Worm (Caenorhabditis elegans) whole organism, mixed stage, embryonic: ENCODE data around the gene Y110A2AL.2.

Source experiments
- bed-3 ChIP-seq: fragments of 200-800 bp; sonication (Bioruptor generic); optimal IDR thresholded peaks from 3 replicates; lab custom pipeline; 2018; ENCODE audit warnings: mild to moderate bottlenecking, missing genetic modification characterization, moderate library complexity, missing compliant biosample characterization
- blmp-1 ChIP-seq: fragments of 150-350 bp; optimal IDR thresholded peaks from 2 replicates; lab custom pipeline; 2014; ENCODE audit warnings: missing biosample characterization, missing genetic modification characterization
- ceh-39 ChIP-seq: fragments of 150-350 bp; optimal IDR thresholded peaks from 2 replicates; lab custom pipeline; 2014; ENCODE audit warnings: missing biosample characterization, missing genetic modification characterization
- ceh-43 ChIP-seq: fragments of 200-800 bp; sonication (Bioruptor generic); optimal IDR thresholded peaks from 2 replicates; lab custom pipeline; 2018; ENCODE audit warnings: mild to moderate bottlenecking, missing genetic modification characterization, moderate library complexity, missing compliant biosample characterization
- ceh-83 ChIP-seq: fragments of 200-800 bp; sonication (Bioruptor generic); optimal IDR thresholded peaks from 2 replicates; lab custom pipeline; 2018; ENCODE audit warnings: mild to moderate bottlenecking, missing genetic modification characterization, missing compliant biosample characterization
- ces-1 ChIP-seq: fragments of 150-350 bp; optimal IDR thresholded peaks from 2 replicates; lab custom pipeline; 2014; ENCODE audit warnings: missing biosample characterization, missing genetic modification reagents, missing genetic modification characterization
- cnd-1 ChIP-seq: fragments of 200-800 bp; sonication (Bioruptor generic); optimal IDR thresholded peaks from 2 replicates; lab custom pipeline; 2018; ENCODE audit warnings: mild to moderate bottlenecking, missing genetic modification characterization, missing compliant biosample characterization
- drap-1 ChIP-seq: fragments of 200-800 bp; sonication (Bioruptor generic); optimal IDR thresholded peaks from 3 replicates; lab custom pipeline; 2018; ENCODE audit warnings: mild to moderate bottlenecking, missing genetic modification characterization, missing compliant biosample characterization
- elt-1 ChIP-seq: sonication (generic microtip); optimal IDR thresholded peaks from 2 replicates; lab custom pipeline; 2017; ENCODE audit warnings: missing genetic modification characterization, mild to moderate bottlenecking, missing compliant biosample characterization, antibody characterized with exemption, moderate library complexity, borderline replicate concordance; ENCODE audit not compliant: insufficient read depth
- elt-3 ChIP-seq: fragments of 150-350 bp; optimal IDR thresholded peaks from 2 replicates; lab custom pipeline; 2014; ENCODE audit warnings: missing biosample characterization, missing genetic modification characterization
- flh-1 ChIP-seq: fragments of 200-800 bp; sonication (Bioruptor generic); optimal IDR thresholded peaks from 2 replicates; lab custom pipeline; 2018; ENCODE audit warnings: mild to moderate bottlenecking, missing genetic modification characterization, moderate library complexity, missing compliant biosample characterization
- ham-2 ChIP-seq: fragments of 200-800 bp; sonication (Bioruptor generic); optimal IDR thresholded peaks from 2 replicates; lab custom pipeline; 2018; ENCODE audit warnings: mild to moderate bottlenecking, missing genetic modification characterization, missing compliant biosample characterization
- hlh-1 ChIP-seq: fragments of 150-350 bp; optimal IDR thresholded peaks from 2 replicates; lab custom pipeline; 2014; ENCODE audit warnings: missing biosample characterization, missing genetic modification reagents, missing genetic modification characterization
- lin-13 ChIP-seq: fragments of 150-350 bp; optimal IDR thresholded peaks from 2 replicates; lab custom pipeline; 2014; ENCODE audit warnings: missing biosample characterization, missing genetic modification characterization
- lin-32 ChIP-seq: fragments of 200-800 bp; sonication (Bioruptor generic); optimal IDR thresholded peaks from 2 replicates; lab custom pipeline; 2018; ENCODE audit warnings: mild to moderate bottlenecking, missing genetic modification characterization, missing compliant biosample characterization
- lsy-2 ChIP-seq: fragments of 150-350 bp; optimal IDR thresholded peaks from 2 replicates; lab custom pipeline; 2014; ENCODE audit warnings: missing biosample characterization, missing genetic modification characterization
- mep-1 ChIP-seq: fragments of 150-350 bp; optimal IDR thresholded peaks from 2 replicates; lab custom pipeline; 2017; ENCODE audit warnings: missing biosample characterization, missing genetic modification reagents, missing genetic modification characterization, inconsistent platforms
- mls-2 ChIP-seq: sonication (generic microtip); optimal IDR thresholded peaks from 2 replicates; lab custom pipeline; 2016; ENCODE audit warnings: mild to moderate bottlenecking, missing genetic modification characterization, moderate library complexity, missing compliant biosample characterization
- nhr-12 ChIP-seq: fragments of 150-350 bp; optimal IDR thresholded peaks from 2 replicates; lab custom pipeline; 2014; ENCODE audit warnings: missing biosample characterization, missing genetic modification characterization
- nhr-2 ChIP-seq: fragments of 150-350 bp; optimal IDR thresholded peaks from 2 replicates; lab custom pipeline; 2014; ENCODE audit warnings: missing biosample characterization, missing genetic modification characterization
- nhr-237 ChIP-seq: fragments of 150-350 bp; optimal IDR thresholded peaks from 2 replicates; lab custom pipeline; 2014; ENCODE audit warnings: missing biosample characterization, missing genetic modification characterization
- nhr-28 ChIP-seq: fragments of 150-350 bp; optimal IDR thresholded peaks from 2 replicates; lab custom pipeline; 2014; ENCODE audit warnings: missing biosample characterization, missing genetic modification characterization
- nhr-76 ChIP-seq: sonication (generic microtip); optimal IDR thresholded peaks from 2 replicates; lab custom pipeline; 2017; ENCODE audit warnings: missing biosample characterization, missing genetic modification characterization
- pha-4 ChIP-seq: fragments of 150-350 bp; optimal IDR thresholded peaks from 2 replicates; lab custom pipeline; 2018; ENCODE audit warnings: missing biosample characterization, missing genetic modification reagents, missing genetic modification characterization
- sem-2 ChIP-seq: fragments of 200-800 bp; sonication (Bioruptor generic); optimal IDR thresholded peaks from 2 replicates; lab custom pipeline; 2018; ENCODE audit warnings: mild to moderate bottlenecking, missing genetic modification characterization, missing compliant biosample characterization
- snpc-4 ChIP-seq: fragments of 150-350 bp; optimal IDR thresholded peaks from 2 replicates; lab custom pipeline; 2014; ENCODE audit warnings: missing biosample characterization, missing genetic modification characterization
- sptf-1 ChIP-seq: sonication (generic microtip); optimal IDR thresholded peaks from 2 replicates; lab custom pipeline; 2017; ENCODE audit warnings: mild to moderate bottlenecking, missing genetic modification characterization, moderate library complexity, missing compliant biosample characterization
- tbx-8 ChIP-seq: fragments of 200-800 bp; sonication (Bioruptor generic); optimal IDR thresholded peaks from 2 replicates; lab custom pipeline; 2018; ENCODE audit warnings: mild to moderate bottlenecking, missing genetic modification characterization, moderate library complexity, missing compliant biosample characterization
- unc-120 ChIP-seq: sonication (generic microtip); optimal IDR thresholded peaks from 2 replicates; lab custom pipeline; 2017; ENCODE audit warnings: missing genetic modification characterization, missing compliant biosample characterization; ENCODE audit not compliant: poor library complexity, severe bottlenecking
- unc-39 ChIP-seq: fragments of 150-350 bp; optimal IDR thresholded peaks from 2 replicates; lab custom pipeline; 2014; ENCODE audit warnings: missing biosample characterization, missing genetic modification characterization
- unc-62 ChIP-seq: fragments of 150-350 bp; optimal IDR thresholded peaks from 2 replicates; lab custom pipeline; 2014; ENCODE audit warnings: missing biosample characterization, missing genetic modification reagents, missing genetic modification characterization
- ztf-11 ChIP-seq: fragments of 150-350 bp; optimal IDR thresholded peaks from 2 replicates; lab custom pipeline; 2014; ENCODE audit warnings: missing biosample characterization, missing genetic modification characterization

Y110A2AL.2 gene

DNA sequence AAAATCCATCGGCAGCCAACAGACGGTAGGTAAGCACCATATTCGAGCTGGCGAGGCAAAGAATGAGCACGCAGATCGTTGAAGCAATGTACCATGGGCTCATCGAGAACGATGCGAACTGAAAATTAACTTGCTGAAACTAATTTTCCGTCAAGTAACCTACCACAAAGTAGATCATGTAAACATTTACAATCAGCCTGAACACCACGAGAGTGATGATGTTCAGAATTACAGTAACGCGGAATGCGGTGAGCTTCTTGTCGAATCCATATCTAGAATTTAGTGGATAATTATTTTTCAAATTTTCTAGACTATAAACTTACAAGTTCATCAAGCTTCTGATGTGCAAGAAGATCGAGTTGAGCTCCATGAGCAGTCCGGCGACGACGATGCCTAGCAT is 38.3 kb upstream of the Y110A2AL.2 start:
- TF ChIP-seq mep-1 (tag; lab: Kevin White, UChicago): no peak
- TF ChIP-seq pha-4: no peak
- no peak for TF ChIP-seq lin-13 (tag; lab: Kevin White, UChicago)
- TF ChIP-seq ceh-43: no peak

DNA sequence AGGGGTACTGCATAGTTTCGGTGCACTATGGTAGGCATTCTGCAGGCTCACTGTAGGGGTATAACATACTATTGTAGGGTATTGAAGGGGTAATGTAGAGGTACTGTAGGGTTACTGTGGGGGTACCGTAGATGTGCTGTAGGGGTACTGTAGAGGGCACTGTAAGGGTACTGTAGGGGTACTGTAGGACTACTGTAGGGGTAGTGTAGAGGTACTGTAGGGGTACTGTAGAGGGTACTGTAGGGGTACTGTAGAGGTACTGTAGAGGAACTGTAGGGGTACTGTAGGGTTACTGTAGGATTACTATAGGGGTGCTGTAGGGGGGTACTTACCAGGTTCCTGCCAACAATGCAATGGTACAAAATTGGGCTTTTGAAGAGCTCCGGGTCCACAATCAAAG is 37.7 kb upstream of the Y110A2AL.2 start:
- TF ChIP-seq mls-2 (tag; lab: Kevin White, UChicago) (peak; percentile 3), sptf-1 (peak; percentile 18), nhr-28 (tag; lab: Kevin White, UChicago) (no peak), ham-2 (GFP tag; lab: Kevin White, UChicago) (no peak), lsy-2 (tag; lab: Kevin White, UChicago) (peak; percentile 34), ceh-39 (tag; lab: Kevin White, UChicago) (no peak)

DNA sequence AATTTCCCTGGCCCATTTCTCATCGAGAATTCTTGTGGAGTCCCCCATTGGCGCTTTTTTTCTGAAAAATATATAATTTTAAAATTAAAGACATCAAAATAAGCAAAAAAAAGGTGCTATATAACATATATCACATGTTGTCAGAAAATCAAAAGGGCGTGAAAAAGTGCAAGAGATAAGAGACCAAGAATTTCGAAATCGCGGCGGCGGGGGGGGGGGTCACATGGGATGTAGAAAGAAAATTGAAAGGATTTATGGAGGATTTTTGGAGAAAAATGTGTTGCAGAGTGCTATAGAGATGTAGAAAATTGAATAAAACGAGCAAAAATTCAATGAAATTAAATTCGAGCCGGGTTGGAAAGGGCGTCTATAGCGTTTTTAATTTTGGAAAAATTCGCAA is 36.6 kb upstream of the Y110A2AL.2 start, which contains the start of gene K12H6.6:
TSS of gene K12H6.6 (minus strand) at position 61 of the 400 bp plus-strand sequence.
- TF ChIP-seq blmp-1: no peak
- TF ChIP-seq tbx-8 (GFP tag; lab: Kevin White, UChicago): no peak
- TF ChIP-seq drap-1 (GFP tag; lab: Kevin White, UChicago): no peak
- no peak for TF ChIP-seq bed-3 (GFP tag; lab: Kevin White, UChicago)
- TF ChIP-seq nhr-28 (tag; lab: Kevin White, UChicago): no peak
- no peak for TF ChIP-seq nhr-237 (tag; lab: Kevin White, UChicago)
- TF ChIP-seq ceh-39 (tag; lab: Kevin White, UChicago): no peak
- TF ChIP-seq ceh-43: no peak
- TF ChIP-seq snpc-4 (tag; lab: Kevin White, UChicago): no peak
- no peak for TF ChIP-seq pha-4
- no peak for TF ChIP-seq lin-32
- no peak for TF ChIP-seq nhr-12 (tag; lab: Kevin White, UChicago)
- no peak for TF ChIP-seq elt-3 (tag; lab: Kevin White, UChicago)
- TF ChIP-seq lsy-2 (tag; lab: Kevin White, UChicago): no peak

DNA sequence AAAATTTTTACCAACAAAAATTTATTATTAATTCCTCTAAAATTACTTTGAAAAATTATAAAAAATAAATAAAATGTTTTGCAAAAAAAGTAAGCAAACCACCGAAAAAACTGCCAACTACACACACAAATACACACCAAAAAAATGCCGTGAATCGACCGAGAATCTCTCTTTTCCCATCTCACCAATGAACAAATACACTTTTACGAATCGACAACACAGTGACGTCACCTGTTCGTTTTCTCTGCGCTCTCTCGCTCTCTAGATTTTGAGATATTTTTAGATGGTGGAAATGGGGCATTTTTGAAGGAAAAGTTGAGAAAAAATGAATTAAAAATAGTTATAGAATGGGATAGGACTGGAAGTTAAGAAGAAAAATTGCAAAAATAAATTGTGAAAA is 35.7 kb upstream of the Y110A2AL.2 start:
- TF ChIP-seq ham-2 (GFP tag; lab: Kevin White, UChicago): no peak
- peak; percentile 1 for TF ChIP-seq hlh-1 (tag; lab: Kevin White, UChicago)

DNA sequence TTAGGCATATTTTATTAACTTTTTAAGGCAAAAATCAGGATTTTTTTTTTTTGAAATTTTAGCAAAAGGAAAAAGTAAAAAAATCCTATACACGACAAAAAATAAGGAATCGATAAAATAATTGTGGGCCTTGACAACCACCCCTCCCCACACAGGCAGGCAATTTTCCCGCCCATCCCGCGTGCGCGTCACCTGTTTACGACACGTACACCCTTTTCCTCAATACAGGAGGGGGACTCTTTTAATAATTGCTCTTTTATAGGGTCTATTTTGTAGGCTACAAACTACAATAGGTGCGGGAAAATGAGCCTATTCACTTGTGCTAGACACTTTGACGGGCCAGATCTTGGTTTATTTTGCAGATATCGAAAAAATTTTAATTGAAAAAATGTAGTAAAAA is 35.3 kb upstream of the Y110A2AL.2 start:
- TF ChIP-seq ceh-83 (GFP tag; lab: Kevin White, UChicago) (no peak), unc-39 (tag; lab: Kevin White, UChicago) (no peak), unc-62 (no peak), pha-4 (no peak), ceh-39 (tag; lab: Kevin White, UChicago) (peak; percentile 52), elt-3 (tag; lab: Kevin White, UChicago) (no peak), cnd-1 (tag; lab: Kevin White, UChicago) (no peak), blmp-1 (no peak), lsy-2 (tag; lab: Kevin White, UChicago) (no peak), nhr-12 (tag; lab: Kevin White, UChicago) (peak; percentile 52), unc-120 (tag; lab: Kevin White, UChicago) (no peak), mls-2 (tag; lab: Kevin White, UChicago) (peak; percentile 34), ztf-11 (tag; lab: Kevin White, UChicago) (no peak), hlh-1 (tag; lab: Kevin White, UChicago) (peak; percentile 81), bed-3 (GFP tag; lab: Kevin White, UChicago) (no peak), nhr-2 (tag; lab: Kevin White, UChicago) (no peak), nhr-237 (tag; lab: Kevin White, UChicago) (no peak), sem-2 (no peak), drap-1 (GFP tag; lab: Kevin White, UChicago) (no peak), ceh-43 (peak; percentile 61), ham-2 (GFP tag; lab: Kevin White, UChicago) (no peak), elt-1 (no peak), sptf-1 (no peak), lin-13 (tag; lab: Kevin White, UChicago) (no peak), snpc-4 (tag; lab: Kevin White, UChicago) (no peak), lin-32 (no peak), ces-1 (no peak), flh-1 (GFP tag; lab: Kevin White, UChicago) (no peak), nhr-28 (tag; lab: Kevin White, UChicago) (no peak), nhr-76 (tag; lab: Kevin White, UChicago) (no peak)
